Fruit fly (Drosophila melanogaster) whole organism, embryonic: ENCODE results near the gene CG42822.

Source experiments
- Adf1 ChIP-seq: fragments of 200-800 bp; sonication (Bioruptor generic); IDR thresholded peaks from 2 replicates; pipeline ENCODE4 v1.3.6; 2022; ENCODE audit warnings: missing biosample characterization, missing genetic modification characterization
- Antp ChIP-seq: fragments of 200-800 bp; sonication (Bioruptor generic); optimal IDR thresholded peaks from 3 replicates; lab custom pipeline; 2016; ENCODE audit warnings: missing biosample characterization, missing genetic modification characterization
- CG10267 ChIP-seq: fragments of 200-800 bp; sonication (Bioruptor generic); optimal IDR thresholded peaks from 2 replicates; lab custom pipeline; 2018; ENCODE audit warnings: missing biosample characterization, mild to moderate bottlenecking, missing genetic modification characterization, moderate library complexity
- CG11398 ChIP-seq: fragments of 200-800 bp; sonication (Bioruptor generic); optimal IDR thresholded peaks from 2 replicates; lab custom pipeline; 2016; ENCODE audit warnings: missing biosample characterization, missing genetic modification characterization
- CG11695 ChIP-seq: fragments of 200-800 bp; sonication (Bioruptor generic); IDR thresholded peaks from 3 replicates; pipeline ENCODE4 v1.3.6; 2022; ENCODE audit warnings: missing biosample characterization, missing genetic modification characterization
- CG13123 ChIP-seq: fragments of 200-800 bp; sonication (Bioruptor generic); optimal IDR thresholded peaks from 2 replicates; lab custom pipeline; 2016; ENCODE audit warnings: missing biosample characterization, missing genetic modification characterization
- CG15479 ChIP-seq: fragments of 200-800 bp; sonication (Bioruptor generic); optimal IDR thresholded peaks from 3 replicates; lab custom pipeline; 2019; ENCODE audit warnings: missing biosample characterization, mild to moderate bottlenecking, missing genetic modification characterization, moderate library complexity
- CG17912 ChIP-seq: fragments of 200-800 bp; sonication (Bioruptor generic); optimal IDR thresholded peaks from 2 replicates; lab custom pipeline; 2018; ENCODE audit warnings: missing biosample characterization, mild to moderate bottlenecking, missing genetic modification characterization
- CG2199 ChIP-seq: fragments of 200-800 bp; sonication (Bioruptor generic); IDR thresholded peaks from 3 replicates; pipeline ENCODE4 v1.3.6; 2022; ENCODE audit warnings: missing biosample characterization, missing genetic modification characterization
- CG32532 ChIP-seq: fragments of 200-800 bp; sonication (Bioruptor generic); IDR thresholded peaks from 2 replicates; pipeline ENCODE4 v1.3.6; 2022; ENCODE audit warnings: missing biosample characterization, missing genetic modification characterization
- CG4707 ChIP-seq: fragments of 200-800 bp; sonication (Bioruptor generic); optimal IDR thresholded peaks from 2 replicates; lab custom pipeline; 2018; ENCODE audit warnings: missing biosample characterization, mild to moderate bottlenecking, missing genetic modification characterization, moderate library complexity
- CG7271 ChIP-seq: fragments of 200-800 bp; sonication (Bioruptor generic); optimal IDR thresholded peaks from 2 replicates; lab custom pipeline; 2018; ENCODE audit warnings: missing biosample characterization, mild to moderate bottlenecking, missing genetic modification characterization, moderate library complexity
- CG7357 ChIP-seq: fragments of 200-800 bp; sonication (Bioruptor generic); IDR thresholded peaks from 3 replicates; pipeline ENCODE4 v1.3.6; 2022; ENCODE audit warnings: missing biosample characterization, missing genetic modification characterization
- CG7372 ChIP-seq: fragments of 200-800 bp; sonication (Bioruptor generic); IDR thresholded peaks from 2 replicates; pipeline ENCODE4 v1.3.6; 2022; ENCODE audit warnings: missing biosample characterization, missing genetic modification characterization
- CG8388 ChIP-seq: fragments of 200-800 bp; sonication (Bioruptor generic); optimal IDR thresholded peaks from 2 replicates; lab custom pipeline; 2019; ENCODE audit warnings: missing biosample characterization, mild to moderate bottlenecking, missing genetic modification characterization, moderate library complexity
- CG9609 ChIP-seq: fragments of 200-800 bp; sonication (Bioruptor generic); optimal IDR thresholded peaks from 3 replicates; lab custom pipeline; 2016; ENCODE audit warnings: missing biosample characterization, missing genetic modification characterization
- CG9932 ChIP-seq: fragments of 200-800 bp; sonication (Bioruptor generic); IDR thresholded peaks from 2 replicates; pipeline ENCODE4 v1.3.6; 2022; ENCODE audit warnings: missing biosample characterization, missing genetic modification characterization
- CTCF ChIP-seq: fragments of 200-800 bp; sonication (Bioruptor generic); optimal IDR thresholded peaks from 2 replicates; lab custom pipeline; 2017; ENCODE audit warnings: missing biosample characterization, mild to moderate bottlenecking, missing genetic modification characterization, moderate library complexity
- Chrac-16 ChIP-seq: fragments of 200-800 bp; sonication (Bioruptor generic); optimal IDR thresholded peaks from 3 replicates; lab custom pipeline; 2016; ENCODE audit warnings: missing biosample characterization, missing genetic modification characterization
- Dek ChIP-seq: fragments of 200-800 bp; sonication (Bioruptor generic); optimal IDR thresholded peaks from 3 replicates; lab custom pipeline; 2019; ENCODE audit warnings: missing biosample characterization, mild to moderate bottlenecking, missing genetic modification characterization, moderate library complexity
- Dip3 ChIP-seq: fragments of 200-800 bp; sonication (Bioruptor generic); optimal IDR thresholded peaks from 3 replicates; lab custom pipeline; 2016; ENCODE audit warnings: missing biosample characterization, missing genetic modification characterization
- E2f1 ChIP-seq: fragments of 200-800 bp; sonication (Bioruptor generic); IDR thresholded peaks from 2 replicates; pipeline ENCODE4 v1.3.6; 2022; ENCODE audit warnings: missing biosample characterization, missing genetic modification characterization
- HmgZ ChIP-seq: fragments of 200-800 bp; sonication (Bioruptor generic); optimal IDR thresholded peaks from 2 replicates; lab custom pipeline; 2018; ENCODE audit warnings: missing biosample characterization, mild to moderate bottlenecking, missing genetic modification characterization
- Hr78 ChIP-seq, 2 experiments: fragments of 200-800 bp in 1 of 2; fragments of >200 bp in 1 of 2; sonication (Bioruptor generic) in 1 of 2; optimal IDR thresholded peaks; 2 replicates each; lab custom pipeline; 2017 to 2019; ENCODE audit warnings: missing biosample characterization in 2 of 2, missing genetic modification characterization in 2 of 2, mild to moderate bottlenecking in 1 of 2, moderate library complexity in 1 of 2
- Lpt ChIP-seq: fragments of >200 bp; optimal IDR thresholded peaks from 2 replicates; lab custom pipeline; 2018; ENCODE audit warnings: missing biosample characterization, missing genetic modification characterization
- Mrtf ChIP-seq: fragments of 200-800 bp; sonication (Bioruptor generic); IDR thresholded peaks from 3 replicates; pipeline ENCODE4 v1.3.6; 2022; ENCODE audit warnings: missing biosample characterization, missing genetic modification characterization
- NK7.1 ChIP-seq: fragments of 200-800 bp; sonication (Bioruptor generic); optimal IDR thresholded peaks from 3 replicates; lab custom pipeline; 2016; ENCODE audit warnings: missing biosample characterization, missing genetic modification characterization
- Nf-YC ChIP-seq: fragments of 200-800 bp; optimal IDR thresholded peaks from 3 replicates; lab custom pipeline; 2019; ENCODE audit warnings: missing biosample characterization, mild to moderate bottlenecking, missing genetic modification characterization, moderate library complexity
- Sry-δ ChIP-seq: fragments of 200-800 bp; sonication (Bioruptor generic); optimal IDR thresholded peaks from 2 replicates; lab custom pipeline; 2016; ENCODE audit warnings: missing biosample characterization, missing genetic modification characterization
- ac ChIP-seq: fragments of 200-800 bp; sonication (Bioruptor generic); optimal IDR thresholded peaks from 3 replicates; lab custom pipeline; 2017; ENCODE audit warnings: missing biosample characterization, mild to moderate bottlenecking, missing genetic modification characterization
- bbx ChIP-seq: fragments of 200-800 bp; sonication (Bioruptor generic); IDR thresholded peaks from 2 replicates; pipeline ENCODE4 v1.3.6; 2022; ENCODE audit warnings: missing biosample characterization, missing genetic modification characterization; ENCODE audit not compliant: partially characterized antibody
- btn ChIP-seq: fragments of 200-800 bp; sonication (Bioruptor generic); optimal IDR thresholded peaks from 2 replicates; lab custom pipeline; 2016; ENCODE audit warnings: missing biosample characterization, missing genetic modification characterization
- chm ChIP-seq: fragments of 200-800 bp; sonication (Bioruptor generic); IDR thresholded peaks from 2 replicates; pipeline ENCODE4 v1.3.6; 2022; ENCODE audit warnings: missing biosample characterization, missing genetic modification characterization
- disco-r ChIP-seq: fragments of 200-800 bp; sonication (Bioruptor generic); optimal IDR thresholded peaks from 2 replicates; lab custom pipeline; 2016; ENCODE audit warnings: missing biosample characterization, missing genetic modification characterization
- dm ChIP-seq: fragments of 200-800 bp; sonication (Bioruptor generic); optimal IDR thresholded peaks from 3 replicates; lab custom pipeline; 2016; ENCODE audit warnings: missing biosample characterization, missing genetic modification characterization
- dmrt11E ChIP-seq: fragments of 200-800 bp; sonication (Bioruptor generic); optimal IDR thresholded peaks from 3 replicates; lab custom pipeline; 2018; ENCODE audit warnings: missing biosample characterization, mild to moderate bottlenecking, missing genetic modification characterization, moderate library complexity
- dysf ChIP-seq: fragments of 200-800 bp; sonication (Bioruptor generic); IDR thresholded peaks from 3 replicates; pipeline ENCODE4 v1.3.6; 2022; ENCODE audit warnings: missing biosample characterization, missing genetic modification characterization
- en ChIP-seq: fragments of 200-800 bp; sonication (Bioruptor generic); optimal IDR thresholded peaks from 2 replicates; lab custom pipeline; 2016; ENCODE audit warnings: missing biosample characterization, missing genetic modification characterization
- ewg ChIP-seq: fragments of 200-800 bp; sonication (Bioruptor generic); optimal IDR thresholded peaks from 3 replicates; lab custom pipeline; 2017; ENCODE audit warnings: mild to moderate bottlenecking, missing biosample characterization, missing genetic modification reagents, missing genetic modification characterization
- ftz-f1 ChIP-seq: fragments of 200-800 bp; sonication (Bioruptor generic); optimal IDR thresholded peaks from 2 replicates; lab custom pipeline; 2016; ENCODE audit warnings: missing biosample characterization, missing genetic modification characterization
- grn ChIP-seq: fragments of 200-800 bp; sonication (Bioruptor generic); optimal IDR thresholded peaks from 3 replicates; lab custom pipeline; 2017; ENCODE audit warnings: missing biosample characterization, missing genetic modification characterization
- jing ChIP-seq: fragments of 200-800 bp; sonication (Bioruptor generic); optimal IDR thresholded peaks from 2 replicates; lab custom pipeline; 2018; ENCODE audit warnings: missing biosample characterization, mild to moderate bottlenecking, missing genetic modification characterization
- luna ChIP-seq: fragments of 200-800 bp; sonication (Bioruptor generic); optimal IDR thresholded peaks from 2 replicates; lab custom pipeline; 2016; ENCODE audit warnings: missing biosample characterization, missing genetic modification characterization
- nerfin-1 ChIP-seq: fragments of 200-800 bp; sonication (Bioruptor generic); optimal IDR thresholded peaks from 3 replicates; lab custom pipeline; 2019; ENCODE audit warnings: missing biosample characterization, mild to moderate bottlenecking, missing genetic modification characterization, moderate library complexity
- pho ChIP-seq: fragments of 200-800 bp; sonication (Bioruptor generic); optimal IDR thresholded peaks from 2 replicates; lab custom pipeline; 2016; ENCODE audit warnings: missing biosample characterization, missing genetic modification characterization
- ranshi ChIP-seq: fragments of 200-800 bp; sonication (Bioruptor generic); IDR thresholded peaks from 2 replicates; pipeline ENCODE4 v1.3.6; 2022; ENCODE audit warnings: missing biosample characterization, missing genetic modification characterization
- sim ChIP-seq: fragments of 200-800 bp; sonication (Bioruptor generic); IDR thresholded peaks from 2 replicates; pipeline ENCODE4 v1.3.6; 2022; ENCODE audit warnings: missing biosample characterization, missing genetic modification characterization
- slbo ChIP-seq: fragments of 200-800 bp; sonication (Bioruptor generic); IDR thresholded peaks from 2 replicates; pipeline ENCODE4 v1.3.6; 2022; ENCODE audit warnings: missing biosample characterization, missing genetic modification characterization
- sna ChIP-seq: fragments of 200-800 bp; sonication (Bioruptor generic); IDR thresholded peaks from 2 replicates; pipeline ENCODE4 v1.3.6; 2022; ENCODE audit warnings: missing biosample characterization, missing genetic modification characterization; ENCODE audit not compliant: partially characterized antibody
- so ChIP-seq: fragments of 200-800 bp; sonication (Bioruptor generic); IDR thresholded peaks from 3 replicates; pipeline ENCODE4 v1.3.6; 2022; ENCODE audit warnings: missing biosample characterization, missing genetic modification characterization
- z ChIP-seq: fragments of 200-800 bp; sonication (Bioruptor generic); IDR thresholded peaks from 3 replicates; pipeline ENCODE4 v1.3.6; 2022; ENCODE audit warnings: missing biosample characterization, missing genetic modification characterization

The CG42822 gene

dm6 chr3R:17394318-17395188 is 19.1 kb upstream of the CG42822 start, which contains the start of gene CREG (continued):
- TF ChIP-seq bbx (GFP tag; lab: Robert Waterston, UW) (no peak), ftz-f1 (GFP tag; lab: Kevin White, UChicago) (no peak), CG17912 (no peak), CG9609 (GFP tag; lab: Kevin White, UChicago) (no peak), Dip3 (GFP tag; lab: Kevin White, UChicago) (no peak), ac (peak; percentile 40), CG9932 (GFP tag; lab: Robert Waterston, UW) (0 out of 2 replicates have a peak, but pooled peaks have one; percentile 11), Lpt (no peak), so (GFP tag; lab: Robert Waterston, UW) (no peak), CG7357 (no peak), Chrac-16 (peak; percentile 3), grn (peak; percentile 35), dmrt11E (no peak), CG8388 (no peak), slbo (GFP tag; lab: Robert Waterston, UW) (no peak), Antp (GFP tag; lab: Kevin White, UChicago) (no peak), CG4707 (no peak), Mrtf (GFP tag; lab: Robert Waterston, UW) (no peak), en (GFP tag; lab: Kevin White, UChicago) (no peak), CG2199 (GFP tag; lab: Robert Waterston, UW) (no peak), HmgZ (no peak), CG15479 (GFP tag; lab: Kevin White, UChicago) (peak; percentile 95), CTCF (no peak), disco-r (GFP tag; lab: Kevin White, UChicago) (no peak), dysf (GFP tag; lab: Robert Waterston, UW) (no peak), NK7.1 (GFP tag; lab: Kevin White, UChicago) (no peak), Hr78 (GFP tag; optimal IDR thresholded peaks at IDR 0.05; lab: Kevin White, UChicago) (no peak), ewg (no peak), chm (GFP tag; lab: Robert Waterston, UW) (no peak), CG11695 (GFP tag; lab: Robert Waterston, UW) (no peak), CG10267 (tag; lab: Kevin White, UChicago) (peak; percentile 20), Adf1 (GFP tag; lab: Robert Waterston, UW) (no peak), sim (GFP tag; lab: Robert Waterston, UW) (no peak), CG7271 (no peak), Sry-δ (no peak), sna (no peak), ranshi (GFP tag; lab: Robert Waterston, UW) (no peak), CG11398 (GFP tag; lab: Kevin White, UChicago) (no peak), jing (GFP tag; lab: Kevin White, UChicago) (no peak), Nf-YC (no peak), Dek (tag; lab: Kevin White, UChicago) (no peak), CG13123 (no peak), E2f1 (GFP tag; lab: Robert Waterston, UW) (peak; percentile 29; the same call in 1 of the 2 replicates), CG32532 (GFP tag; lab: Robert Waterston, UW) (no peak), CG7372 (GFP tag; lab: Robert Waterston, UW) (no peak), pho (GFP tag; lab: Kevin White, UChicago) (no peak), luna (GFP tag; lab: Kevin White, UChicago) (no peak), nerfin-1 (tag; lab: Kevin White, UChicago) (no peak), z (GFP tag; lab: Robert Waterston, UW) (no peak), btn (GFP tag; lab: Kevin White, UChicago) (no peak), dm (GFP tag; lab: Kevin White, UChicago) (no peak)
